Worm (Caenorhabditis elegans) whole organism, L1 larva: ENCODE data around the gene F21A3.11.

ENCODE experiments used
- C04F5.9 ChIP-seq: sonication (generic microtip); optimal IDR thresholded peaks from 2 replicates; lab custom pipeline; 2016; ENCODE audit warnings: missing genetic modification characterization, missing compliant biosample characterization
- Y116A8C.19 ChIP-seq: sonication (generic microtip); optimal IDR thresholded peaks from 2 replicates; lab custom pipeline; 2016; ENCODE audit warnings: missing compliant biosample characterization, missing genetic modification characterization, borderline replicate concordance
- ama-1 ChIP-seq: fragments of 150-350 bp; optimal IDR thresholded peaks from 2 replicates; lab custom pipeline; 2014
- dsc-1 ChIP-seq: sonication (generic microtip); optimal IDR thresholded peaks from 2 replicates; lab custom pipeline; 2016; ENCODE audit warnings: mild to moderate bottlenecking, missing genetic modification characterization, missing compliant biosample characterization
- fos-1 ChIP-seq: fragments of 150-350 bp; optimal IDR thresholded peaks from 2 replicates; lab custom pipeline; 2014; ENCODE audit warnings: missing biosample characterization, missing genetic modification characterization
- lin-39 ChIP-seq: fragments of 150-350 bp; optimal IDR thresholded peaks from 2 replicates; lab custom pipeline; 2014; ENCODE audit warnings: missing biosample characterization, missing genetic modification reagents, missing genetic modification characterization
- mep-1 ChIP-seq: fragments of 150-350 bp; optimal IDR thresholded peaks from 2 replicates; lab custom pipeline; 2014; ENCODE audit warnings: missing biosample characterization, missing genetic modification characterization
- nhr-28 ChIP-seq: fragments of 150-350 bp; optimal IDR thresholded peaks from 2 replicates; lab custom pipeline; 2014; ENCODE audit warnings: missing biosample characterization, missing genetic modification characterization
- sup-37 ChIP-seq: fragments of 200-800 bp; sonication (Bioruptor generic); optimal IDR thresholded peaks from 2 replicates; lab custom pipeline; 2018; ENCODE audit warnings: mild to moderate bottlenecking, missing genetic modification characterization, missing compliant biosample characterization
- swsn-7 ChIP-seq: sonication (generic microtip); optimal IDR thresholded peaks from 2 replicates; lab custom pipeline; 2016; ENCODE audit warnings: missing genetic modification characterization, missing compliant biosample characterization
- unc-30 ChIP-seq: sonication (generic microtip); optimal IDR thresholded peaks from 2 replicates; lab custom pipeline; 2017; ENCODE audit warnings: missing biosample characterization, missing genetic modification characterization

DNA sequence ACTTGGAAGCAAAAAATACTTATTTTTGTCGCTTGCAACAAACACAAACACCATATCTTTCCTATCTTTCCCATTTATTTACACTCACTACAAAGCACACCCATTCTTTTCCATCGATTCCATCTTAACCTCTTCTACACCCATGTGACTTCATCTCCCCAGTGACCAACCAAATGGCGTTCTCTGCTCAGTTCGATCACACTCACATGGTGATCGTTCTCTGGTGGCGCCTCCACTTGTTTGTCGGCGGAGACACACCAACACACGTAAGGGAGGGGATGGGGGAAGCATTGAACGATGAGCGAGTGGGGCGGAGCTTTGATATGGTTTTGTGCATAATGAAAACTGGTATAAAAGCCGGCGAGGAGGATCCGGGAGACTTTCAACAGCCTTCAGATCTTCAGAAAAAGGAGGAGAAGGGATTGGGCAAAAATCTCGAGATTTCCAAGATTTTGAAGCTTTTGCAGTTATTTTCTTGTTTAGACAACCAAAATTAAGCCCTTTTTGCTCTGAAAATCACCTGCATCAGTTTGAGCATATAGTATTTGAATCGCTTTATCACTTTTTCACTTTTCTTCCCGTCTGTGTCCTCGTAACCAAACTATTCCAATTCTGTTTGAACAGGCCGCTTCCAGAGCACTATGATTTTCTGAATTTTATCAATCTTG is 33.6 kb upstream of the F21A3.11 start:
- TF ChIP-seq mep-1 (tag; lab: Kevin White, UChicago) (peak; percentile 80), swsn-7 (tag; lab: Kevin White, UChicago) (peak; percentile 66), unc-30 (no peak), dsc-1 (tag; lab: Kevin White, UChicago) (no peak), nhr-28 (no peak), fos-1 (tag; lab: Kevin White, UChicago) (peak; percentile 2), lin-39 (peak; percentile 70), sup-37 (GFP tag; lab: Kevin White, UChicago) (peak; percentile 53), C04F5.9 (tag; lab: Kevin White, UChicago) (peak; percentile 43), Y116A8C.19 (tag; lab: Kevin White, UChicago) (no peak), ama-1 (lab: Kevin White, UChicago) (peak; percentile 43)
